Worm (Caenorhabditis elegans) whole organism, mixed stage, embryonic: Measurements from ENCODE around the gene pgap-2.

ENCODE experiments used
- cnd-1 ChIP-seq: fragments of 200-800 bp; sonication (Bioruptor generic); optimal IDR thresholded peaks from 2 replicates; lab custom pipeline; 2018; ENCODE audit warnings: mild to moderate bottlenecking, missing genetic modification characterization, missing compliant biosample characterization
- nhr-237 ChIP-seq: fragments of 150-350 bp; optimal IDR thresholded peaks from 2 replicates; lab custom pipeline; 2014; ENCODE audit warnings: missing biosample characterization, missing genetic modification characterization
- snpc-4 ChIP-seq: fragments of 150-350 bp; optimal IDR thresholded peaks from 2 replicates; lab custom pipeline; 2014; ENCODE audit warnings: missing biosample characterization, missing genetic modification characterization

- TF ChIP-seq nhr-237 (tag; lab: Kevin White, UChicago) (no peak), snpc-4 (tag; lab: Kevin White, UChicago) (no peak), cnd-1 (tag; lab: Kevin White, UChicago) (no peak)
Observed at ce11 chrIII:4697819-4698218, 7.5 kb upstream of the pgap-2 start, which contains the start of gene dnj-18.
